Worm (Caenorhabditis elegans) whole organism, late embryonic: ENCODE data around the gene klp-12.

Experiments
- nhr-11 ChIP-seq: fragments of 150-350 bp; optimal IDR thresholded peaks from 2 replicates; lab custom pipeline; 2014; ENCODE audit warnings: missing biosample characterization, missing genetic modification characterization
- pha-4 ChIP-seq: fragments of 150-350 bp; optimal IDR thresholded peaks from 2 replicates; lab custom pipeline; 2018; ENCODE audit warnings: missing biosample characterization, missing genetic modification reagents, missing genetic modification characterization
- pqm-1 ChIP-seq: sonication (generic microtip); optimal IDR thresholded peaks from 2 replicates; lab custom pipeline; 2016; ENCODE audit warnings: missing genetic modification characterization, missing compliant biosample characterization

- TF ChIP-seq pha-4: no peak
- no peak for TF ChIP-seq pqm-1 (tag; lab: Kevin White, UChicago)
- no peak for TF ChIP-seq nhr-11 (tag; lab: Kevin White, UChicago)
Observed at ce11 chrIV:11296787-11297186, 62.9 kb downstream of the klp-12 start, which contains the start of gene mttu-1.
